Worm (Caenorhabditis elegans) whole organism, L3 larva: Measurements from ENCODE around the gene F40G12.11.
"Not testable (repeated sequence)": the region's sequence is repeated elsewhere in the genome, so short reads cannot be mapped to it uniquely, and the experiment has no call there.

Experiments
- R02D3.7 ChIP-seq: fragments of 150-350 bp; optimal IDR thresholded peaks from 2 replicates; lab custom pipeline; 2014; ENCODE audit warnings: missing biosample characterization, missing genetic modification characterization
- ZK546.5 ChIP-seq: sonication (generic microtip); optimal IDR thresholded peaks from 2 replicates; lab custom pipeline; 2017; ENCODE audit warnings: missing biosample characterization, missing genetic modification characterization
- aly-2 ChIP-seq: fragments of 150-350 bp; optimal IDR thresholded peaks from 2 replicates; lab custom pipeline; 2014; ENCODE audit warnings: missing biosample characterization, missing genetic modification characterization
- ceh-16 ChIP-seq: sonication (generic microtip); optimal IDR thresholded peaks from 2 replicates; lab custom pipeline; 2017; ENCODE audit warnings: missing biosample characterization, missing genetic modification characterization
- lin-15B ChIP-seq: fragments of 150-350 bp; optimal IDR thresholded peaks from 2 replicates; lab custom pipeline; 2014; ENCODE audit warnings: missing biosample characterization, missing genetic modification characterization
- lin-39 ChIP-seq: fragments of 150-350 bp; optimal IDR thresholded peaks from 2 replicates; lab custom pipeline; 2018; ENCODE audit warnings: missing biosample characterization, missing genetic modification reagents, missing genetic modification characterization
- nfya-1 ChIP-seq: sonication (generic microtip); optimal IDR thresholded peaks from 2 replicates; lab custom pipeline; 2017; ENCODE audit warnings: missing genetic modification characterization, mild to moderate bottlenecking, missing compliant biosample characterization, antibody characterized with exemption, moderate library complexity; ENCODE audit not compliant: insufficient read depth
- nhr-11 ChIP-seq: fragments of 150-350 bp; optimal IDR thresholded peaks from 2 replicates; lab custom pipeline; 2014; ENCODE audit warnings: missing biosample characterization, missing genetic modification characterization
- nhr-25 ChIP-seq: sonication (generic microtip); optimal IDR thresholded peaks from 2 replicates; lab custom pipeline; 2017; ENCODE audit warnings: missing biosample characterization, missing genetic modification characterization
- sea-2 ChIP-seq: fragments of 150-350 bp; sonication (generic microtip); optimal IDR thresholded peaks from 4 replicates; lab custom pipeline; 2014; ENCODE audit warnings: missing biosample characterization, missing genetic modification reagents, missing genetic modification characterization
- tbx-2 ChIP-seq: sonication (generic microtip); optimal IDR thresholded peaks from 2 replicates; lab custom pipeline; 2016; ENCODE audit warnings: mild to moderate bottlenecking, missing genetic modification characterization, missing compliant biosample characterization
- unc-39 ChIP-seq: sonication (generic microtip); optimal IDR thresholded peaks from 4 replicates; lab custom pipeline; 2017; ENCODE audit warnings: missing biosample characterization, missing genetic modification characterization
- unc-62 ChIP-seq: fragments of 150-350 bp; sonication (generic microtip); optimal IDR thresholded peaks from 4 replicates; lab custom pipeline; 2014; ENCODE audit warnings: missing biosample characterization, missing genetic modification reagents, missing genetic modification characterization
- ztf-11 ChIP-seq: fragments of 150-350 bp; optimal IDR thresholded peaks from 2 replicates; lab custom pipeline; 2014; ENCODE audit warnings: missing biosample characterization, missing genetic modification characterization

ce11 chrV:14309632-14310031 lies 23.7 kb downstream of the F40G12.11 start, which contains the start of gene F14D7.14:
- not testable (repeated sequence) for TF ChIP-seq ceh-16; ZK546.5 (tag; lab: Kevin White, UChicago); R02D3.7 (tag; lab: Kevin White, UChicago); nfya-1 (tag; lab: Kevin White, UChicago); unc-62 (GFP tag; lab: Kevin White, UChicago); nhr-25 (tag; lab: Kevin White, UChicago); lin-15B; lin-39 (tag; lab: Kevin White, UChicago); tbx-2 (tag; lab: Kevin White, UChicago); sea-2 (GFP tag; lab: Kevin White, UChicago); ztf-11 (tag; lab: Kevin White, UChicago); aly-2; nhr-11 (tag; lab: Kevin White, UChicago); unc-39
